Fruit fly (Drosophila melanogaster) whole organism, embryonic: ENCODE results near the gene CG31883.

Experiments used
- Atf6 ChIP-seq: fragments of 200-800 bp; sonication (Bioruptor generic); IDR thresholded peaks from 2 replicates; pipeline ENCODE4 v1.3.6; 2022; ENCODE audit warnings: missing biosample characterization, missing genetic modification characterization
- B-H2 ChIP-seq: fragments of 200-800 bp; sonication (Bioruptor generic); optimal IDR thresholded peaks from 2 replicates; lab custom pipeline; 2018; ENCODE audit warnings: missing biosample characterization, mild to moderate bottlenecking, missing genetic modification characterization
- BEAF-32 ChIP-seq: fragments of 200-800 bp; sonication (Bioruptor generic); optimal IDR thresholded peaks from 3 replicates; lab custom pipeline; 2017; ENCODE audit warnings: missing biosample characterization, missing genetic modification characterization, mild to moderate bottlenecking, moderate library complexity, missing genetic modification reagents
- C15 ChIP-seq: fragments of 200-800 bp; sonication (Bioruptor generic); IDR thresholded peaks from 3 replicates; pipeline ENCODE4 v1.3.6; 2022; ENCODE audit warnings: missing biosample characterization, missing genetic modification characterization
- CG10321 ChIP-seq: fragments of 200-800 bp; sonication (Bioruptor generic); IDR thresholded peaks from 2 replicates; pipeline ENCODE4 v1.3.6; 2022; ENCODE audit warnings: missing biosample characterization, missing genetic modification characterization
- CG10462 ChIP-seq: fragments of 200-800 bp; sonication (Bioruptor generic); optimal IDR thresholded peaks from 2 replicates; lab custom pipeline; 2016; ENCODE audit warnings: missing biosample characterization, missing genetic modification characterization
- CG10543 ChIP-seq: fragments of 200-800 bp; sonication (Bioruptor generic); optimal IDR thresholded peaks from 3 replicates; lab custom pipeline; 2017; ENCODE audit warnings: missing biosample characterization, mild to moderate bottlenecking, missing genetic modification characterization, moderate library complexity
- CG10654 ChIP-seq: fragments of 200-800 bp; sonication (Bioruptor generic); optimal IDR thresholded peaks from 2 replicates; lab custom pipeline; 2016; ENCODE audit warnings: missing biosample characterization, missing genetic modification characterization
- CG11398 ChIP-seq: fragments of 200-800 bp; sonication (Bioruptor generic); optimal IDR thresholded peaks from 2 replicates; lab custom pipeline; 2016; ENCODE audit warnings: missing biosample characterization, missing genetic modification characterization
- CG11504 ChIP-seq: fragments of 200-800 bp; sonication (Bioruptor generic); optimal IDR thresholded peaks from 3 replicates; lab custom pipeline; 2019; ENCODE audit warnings: missing biosample characterization, mild to moderate bottlenecking, missing genetic modification characterization, moderate library complexity
- CG12299 ChIP-seq: fragments of 200-800 bp; sonication (Bioruptor generic); optimal IDR thresholded peaks from 2 replicates; lab custom pipeline; 2018; ENCODE audit warnings: missing biosample characterization, mild to moderate bottlenecking, missing genetic modification characterization
- CG12744 ChIP-seq: fragments of 200-800 bp; sonication (Bioruptor generic); optimal IDR thresholded peaks from 2 replicates; lab custom pipeline; 2016; ENCODE audit warnings: missing biosample characterization, missing genetic modification characterization
- CG12769 ChIP-seq: fragments of 200-800 bp; sonication (Bioruptor generic); optimal IDR thresholded peaks from 2 replicates; lab custom pipeline; 2019; ENCODE audit warnings: missing biosample characterization, mild to moderate bottlenecking, missing genetic modification characterization, moderate library complexity
- CG14050 ChIP-seq: fragments of 200-800 bp; sonication (Bioruptor generic); IDR thresholded peaks from 3 replicates; pipeline ENCODE4 v1.3.6; 2022; ENCODE audit warnings: missing biosample characterization, missing genetic modification characterization
- CG1647 ChIP-seq: fragments of 200-800 bp; sonication (Bioruptor generic); optimal IDR thresholded peaks from 3 replicates; lab custom pipeline; 2016; ENCODE audit warnings: missing biosample characterization, missing genetic modification characterization
- CG17802 ChIP-seq: fragments of 200-800 bp; sonication (Bioruptor generic); optimal IDR thresholded peaks from 2 replicates; lab custom pipeline; 2018; ENCODE audit warnings: missing biosample characterization, mild to moderate bottlenecking, missing genetic modification characterization, moderate library complexity
- CG18476 ChIP-seq: fragments of 200-800 bp; sonication (Bioruptor generic); optimal IDR thresholded peaks from 2 replicates; lab custom pipeline; 2016; ENCODE audit warnings: missing biosample characterization, mild to moderate bottlenecking, missing genetic modification characterization
- CG18599 ChIP-seq: fragments of 200-800 bp; sonication (Bioruptor generic); optimal IDR thresholded peaks from 3 replicates; lab custom pipeline; 2017; ENCODE audit warnings: missing biosample characterization, missing genetic modification characterization, mild to moderate bottlenecking, moderate library complexity, missing genetic modification reagents
- CG18764 ChIP-seq: fragments of 200-800 bp; sonication (Bioruptor generic); optimal IDR thresholded peaks from 3 replicates; lab custom pipeline; 2016; ENCODE audit warnings: missing biosample characterization, missing genetic modification characterization
- CG30431 ChIP-seq: fragments of 200-800 bp; sonication (Bioruptor generic); optimal IDR thresholded peaks from 2 replicates; lab custom pipeline; 2017; ENCODE audit warnings: missing biosample characterization, missing genetic modification characterization
- CG3163 ChIP-seq: fragments of 200-800 bp; sonication (Bioruptor generic); optimal IDR thresholded peaks from 3 replicates; lab custom pipeline; 2016; ENCODE audit warnings: missing biosample characterization, missing genetic modification characterization
- CG32767 ChIP-seq: fragments of 200-800 bp; sonication (Bioruptor generic); IDR thresholded peaks from 2 replicates; pipeline ENCODE4 v1.3.6; 2022; ENCODE audit warnings: missing biosample characterization, missing genetic modification characterization
- CG4328 ChIP-seq: fragments of 200-800 bp; sonication (Bioruptor generic); optimal IDR thresholded peaks from 3 replicates; lab custom pipeline; 2017; ENCODE audit warnings: missing biosample characterization, missing genetic modification reagents, missing genetic modification characterization
- CG4820 ChIP-seq: fragments of 200-800 bp; sonication (Bioruptor generic); optimal IDR thresholded peaks from 3 replicates; lab custom pipeline; 2016; ENCODE audit warnings: missing biosample characterization, missing genetic modification characterization
- CG6765 ChIP-seq: fragments of 200-800 bp; sonication (Bioruptor generic); optimal IDR thresholded peaks from 3 replicates; lab custom pipeline; 2017; ENCODE audit warnings: missing biosample characterization, mild to moderate bottlenecking, missing genetic modification characterization
- CG9797 ChIP-seq: fragments of 200-800 bp; sonication (Bioruptor generic); optimal IDR thresholded peaks from 3 replicates; lab custom pipeline; 2018; ENCODE audit warnings: missing biosample characterization, mild to moderate bottlenecking, missing genetic modification characterization
- CG9932 ChIP-seq: fragments of 200-800 bp; sonication (Bioruptor generic); IDR thresholded peaks from 2 replicates; pipeline ENCODE4 v1.3.6; 2022; ENCODE audit warnings: missing biosample characterization, missing genetic modification characterization
- Dp ChIP-seq: fragments of 200-800 bp; sonication (Bioruptor generic); optimal IDR thresholded peaks from 2 replicates; lab custom pipeline; 2018; ENCODE audit warnings: missing biosample characterization, mild to moderate bottlenecking, missing genetic modification characterization, moderate library complexity
- Gsc ChIP-seq: fragments of 200-800 bp; sonication (Bioruptor generic); IDR thresholded peaks from 2 replicates; pipeline ENCODE4 v1.3.6; 2022; ENCODE audit warnings: missing biosample characterization, missing genetic modification characterization
- HmgZ ChIP-seq: fragments of 200-800 bp; sonication (Bioruptor generic); optimal IDR thresholded peaks from 2 replicates; lab custom pipeline; 2018; ENCODE audit warnings: missing biosample characterization, mild to moderate bottlenecking, missing genetic modification characterization
- Hmr ChIP-seq: fragments of 200-800 bp; sonication (Bioruptor generic); optimal IDR thresholded peaks from 3 replicates; lab custom pipeline; 2017; ENCODE audit warnings: mild to moderate bottlenecking, missing biosample characterization, missing genetic modification reagents, missing genetic modification characterization
- Mad ChIP-seq: fragments of 200-800 bp; sonication (Bioruptor generic); optimal IDR thresholded peaks from 2 replicates; lab custom pipeline; 2016; ENCODE audit warnings: missing biosample characterization, missing genetic modification characterization
- Opbp ChIP-seq: fragments of 200-800 bp; sonication (Bioruptor generic); IDR thresholded peaks from 3 replicates; pipeline ENCODE4 v1.3.6; 2022; ENCODE audit warnings: missing biosample characterization, missing genetic modification characterization; ENCODE audit not compliant: partially characterized antibody
- croc ChIP-seq: fragments of 200-800 bp; sonication (Bioruptor generic); conservative IDR thresholded peaks from 3 replicates; pipeline ENCODE4 v1.3.6; 2022; ENCODE audit warnings: missing biosample characterization, missing genetic modification characterization
- exex ChIP-seq: fragments of 200-800 bp; sonication (Bioruptor generic); optimal IDR thresholded peaks from 4 replicates; lab custom pipeline; 2018; ENCODE audit warnings: missing biosample characterization, mild to moderate bottlenecking, missing genetic modification characterization, moderate library complexity
- gce ChIP-seq: fragments of 200-800 bp; sonication (Bioruptor generic); IDR thresholded peaks from 3 replicates; pipeline ENCODE4 v1.3.6; 2022; ENCODE audit warnings: missing biosample characterization, missing genetic modification characterization
- hb ChIP-seq: fragments of 200-800 bp; sonication (Bioruptor generic); IDR thresholded peaks from 3 replicates; pipeline ENCODE4 v1.3.6; 2022; ENCODE audit warnings: missing biosample characterization, missing genetic modification characterization; ENCODE audit not compliant: partially characterized antibody
- ind ChIP-seq: fragments of 200-800 bp; sonication (Bioruptor generic); optimal IDR thresholded peaks from 3 replicates; lab custom pipeline; 2016; ENCODE audit warnings: missing biosample characterization, missing genetic modification characterization
- lov ChIP-seq, 2 experiments: fragments of 200-800 bp in 1 of 2; fragments of >200 bp in 1 of 2; sonication (Bioruptor generic) in 1 of 2; IDR thresholded peaks in 1 of 2; optimal IDR thresholded peaks in 1 of 2; 2 replicates in 1 of 2; 3 replicates in 1 of 2; pipeline versions ENCODE4 v1.3.6 to Lab custom; 2017 to 2022; ENCODE audit warnings: missing biosample characterization in 1 of 2, missing genetic modification characterization in 1 of 2
- onecut ChIP-seq: fragments of 200-800 bp; sonication (Bioruptor generic); IDR thresholded peaks from 2 replicates; pipeline ENCODE4 v1.3.6; 2022; ENCODE audit warnings: missing biosample characterization, missing genetic modification characterization
- p53 ChIP-seq: fragments of 200-800 bp; sonication (Bioruptor generic); optimal IDR thresholded peaks from 2 replicates; lab custom pipeline; 2016; ENCODE audit warnings: missing biosample characterization, missing genetic modification characterization
- pros ChIP-seq: fragments of 200-800 bp; sonication (Bioruptor generic); optimal IDR thresholded peaks from 3 replicates; lab custom pipeline; 2019; ENCODE audit warnings: missing biosample characterization, mild to moderate bottlenecking, missing genetic modification characterization, moderate library complexity
- row ChIP-seq: fragments of 200-800 bp; sonication (Bioruptor generic); IDR thresholded peaks from 3 replicates; pipeline ENCODE4 v1.3.6; 2022; ENCODE audit warnings: missing biosample characterization, missing genetic modification characterization
- schlank ChIP-seq: fragments of 200-800 bp; sonication (Bioruptor generic); optimal IDR thresholded peaks from 2 replicates; lab custom pipeline; 2018; ENCODE audit warnings: missing biosample characterization, mild to moderate bottlenecking, missing genetic modification characterization
- scrt ChIP-seq: fragments of 200-800 bp; sonication (Bioruptor generic); optimal IDR thresholded peaks from 2 replicates; lab custom pipeline; 2018; ENCODE audit warnings: missing biosample characterization, mild to moderate bottlenecking, missing genetic modification characterization, moderate library complexity
- seq ChIP-seq: fragments of 200-800 bp; sonication (Bioruptor generic); IDR thresholded peaks from 2 replicates; pipeline ENCODE4 v1.3.6; 2022; ENCODE audit warnings: missing biosample characterization, missing genetic modification characterization
- so ChIP-seq: fragments of 200-800 bp; sonication (Bioruptor generic); IDR thresholded peaks from 3 replicates; pipeline ENCODE4 v1.3.6; 2022; ENCODE audit warnings: missing biosample characterization, missing genetic modification characterization
- stc ChIP-seq: fragments of 200-800 bp; sonication (Bioruptor generic); IDR thresholded peaks from 2 replicates; pipeline ENCODE4 v1.3.6; 2022; ENCODE audit warnings: missing biosample characterization, missing genetic modification characterization
- z ChIP-seq: fragments of 200-800 bp; sonication (Bioruptor generic); IDR thresholded peaks from 3 replicates; pipeline ENCODE4 v1.3.6; 2022; ENCODE audit warnings: missing biosample characterization, missing genetic modification characterization

CG31883 gene

dm6 chr2L:9496378-9497284 is 31.7 kb upstream of the CG31883 start (continued):
- TF ChIP-seq Mad (GFP tag; lab: Kevin White, UChicago), result no peak
- TF ChIP-seq CG11504 (tag; lab: Kevin White, UChicago), result no peak
- no peak for TF ChIP-seq C15 (GFP tag; lab: Robert Waterston, UW)
- no peak for TF ChIP-seq CG10543 (GFP tag; lab: Kevin White, UChicago)
- TF ChIP-seq CG10321, result 0 out of 2 replicates have a peak, but pooled peaks have one; percentile 16
- TF ChIP-seq croc (GFP tag; lab: Robert Waterston, UW), result no peak
- TF ChIP-seq CG12744, result no peak
- no peak for TF ChIP-seq CG11398 (GFP tag; lab: Kevin White, UChicago)
- TF ChIP-seq scrt (GFP tag; lab: Kevin White, UChicago), result no peak
- 0 out of 3 replicates have a peak, but pooled peaks have one; percentile 14 for TF ChIP-seq so (GFP tag; lab: Robert Waterston, UW)
- no peak for TF ChIP-seq onecut (GFP tag; lab: Robert Waterston, UW)
- TF ChIP-seq schlank, result no peak
- no peak for TF ChIP-seq CG18764 (GFP tag; lab: Kevin White, UChicago)
- TF ChIP-seq Hmr (GFP tag; lab: Kevin White, UChicago), result no peak
- TF ChIP-seq CG4820 (GFP tag; lab: Kevin White, UChicago), result no peak
- TF ChIP-seq CG17802 (tag; lab: Kevin White, UChicago), result no peak
- TF ChIP-seq HmgZ (tag; lab: Kevin White, UChicago), result no peak
- TF ChIP-seq gce (GFP tag; lab: Robert Waterston, UW), result no peak
- TF ChIP-seq BEAF-32 (GFP tag; lab: Kevin White, UChicago), result no peak
- TF ChIP-seq CG4328 (GFP tag; lab: Kevin White, UChicago), result no peak
- no peak for TF ChIP-seq exex (tag; lab: Kevin White, UChicago)
- peak; percentile 16; the same call in 1 of the 3 replicates for TF ChIP-seq row (GFP tag; lab: Robert Waterston, UW)
- no peak for TF ChIP-seq CG18599 (GFP tag; lab: Kevin White, UChicago)
- TF ChIP-seq lov (optimal IDR thresholded peaks at IDR 0.05; lab: Kevin White, UChicago), result no peak
- TF ChIP-seq lov (GFP tag; IDR thresholded peaks at IDR 0.05; lab: Robert Waterston, UW), result no peak
- TF ChIP-seq hb (GFP tag; lab: Robert Waterston, UW), result no peak
- TF ChIP-seq z (GFP tag; lab: Robert Waterston, UW), result no peak
- no peak for TF ChIP-seq Gsc
- no peak for TF ChIP-seq Atf6
- TF ChIP-seq CG3163 (GFP tag; lab: Kevin White, UChicago), result no peak
- no peak for TF ChIP-seq CG1647 (GFP tag; lab: Kevin White, UChicago)
- TF ChIP-seq CG30431 (GFP tag; lab: Kevin White, UChicago), result no peak
- TF ChIP-seq CG10462 (GFP tag; lab: Kevin White, UChicago), result no peak
- TF ChIP-seq CG14050 (GFP tag; lab: Robert Waterston, UW), result no peak
- no peak for TF ChIP-seq CG12299
- TF ChIP-seq CG18476 (GFP tag; lab: Kevin White, UChicago), result peak; percentile 10
- TF ChIP-seq Opbp, result no peak
- TF ChIP-seq CG6765 (GFP tag; lab: Kevin White, UChicago), result no peak
- TF ChIP-seq CG12769, result peak; percentile 39
- no peak for TF ChIP-seq Dp (GFP tag; lab: Kevin White, UChicago)
- no peak for TF ChIP-seq B-H2
- no peak for TF ChIP-seq CG32767 (GFP tag; lab: Robert Waterston, UW)
- TF ChIP-seq CG10654 (GFP tag; lab: Kevin White, UChicago), result no peak
- TF ChIP-seq CG9932 (GFP tag; lab: Robert Waterston, UW), result no peak
- TF ChIP-seq seq (GFP tag; lab: Robert Waterston, UW), result no peak
- no peak for TF ChIP-seq pros (GFP tag; lab: Kevin White, UChicago)
- TF ChIP-seq CG9797 (GFP tag; lab: Kevin White, UChicago), result no peak
- no peak for TF ChIP-seq p53
- peak; percentile 31 for TF ChIP-seq ind (GFP tag; lab: Kevin White, UChicago)
- TF ChIP-seq stc (GFP tag; lab: Robert Waterston, UW), result 0 out of 2 replicates have a peak, but pooled peaks have one; percentile 12
